Worm (Caenorhabditis elegans): ENCODE data around the gene daf-18.
A peak's percentile ranks its signal among the peaks of the same experiment; 100 is the strongest.

daf-18 gene

ce11 chrIV:386576-386975 lies 38.4 kb downstream of the daf-18 start, which contains the start of gene T07A9.14:
Gene T07A9.14 (plus strand): TSS chrIV:386699.
- TF ChIP-seq ctbp-1 (GFP tag; IDR thresholded peaks at IDR 0.05) (peak; percentile 41), daf-8 (GFP tag; IDR thresholded peaks at IDR 0.05) (no peak), zip-11 (GFP tag; IDR thresholded peaks at IDR 0.05) (no peak), zag-1 (tag; optimal IDR thresholded peaks at IDR 0.05) (no peak), dve-1 (tag; optimal IDR thresholded peaks at IDR 0.05; ENCODE audit: insufficient read depth) (no peak), mxl-2 (GFP tag; conservative IDR thresholded peaks at IDR 0.05) (no peak), egl-27 (tag; optimal IDR thresholded peaks at IDR 0.05) (no peak), zfp-3 (GFP tag; conservative IDR thresholded peaks at IDR 0.05) (no peak), saeg-2 (GFP tag; IDR thresholded peaks at IDR 0.05) (no peak), mdl-1 (tag; optimal IDR thresholded peaks at IDR 0.05) (no peak), nhr-237 (tag; optimal IDR thresholded peaks at IDR 0.05) (no peak), ceh-62 (tag; optimal IDR thresholded peaks at IDR 0.05) (no peak), cey-2 (tag; optimal IDR thresholded peaks at IDR 0.05; ENCODE audit: borderline replicate concordance, insufficient read depth) (no peak), ceh-82 (tag; optimal IDR thresholded peaks at IDR 0.05) (no peak), nhr-28 (tag; optimal IDR thresholded peaks at IDR 0.05) (no peak), unc-39 (tag; optimal IDR thresholded peaks at IDR 0.05) (no peak), mep-1 (tag; optimal IDR thresholded peaks at IDR 0.05) (no peak), lin-29 (GFP tag; IDR thresholded peaks at IDR 0.05) (no peak), mxl-3 (GFP tag; optimal IDR thresholded peaks at IDR 0.05) (no peak), ceh-20 (GFP tag; IDR thresholded peaks at IDR 0.05) (no peak), ceh-44 (GFP tag; IDR thresholded peaks at IDR 0.05) (no peak), T20F7.1 (GFP tag; optimal IDR thresholded peaks at IDR 0.05) (no peak), snpc-4 (tag; optimal IDR thresholded peaks at IDR 0.05) (no peak), ztf-7 (tag; optimal IDR thresholded peaks at IDR 0.05) (no peak), Y5F2A.4 (GFP tag; optimal IDR thresholded peaks at IDR 0.05) (no peak), lim-7 (GFP tag; IDR thresholded peaks at IDR 0.05) (0 out of 2 replicates have a peak, but pooled peaks have one; percentile 4), tra-1 (GFP tag; IDR thresholded peaks at IDR 0.05) (no peak), R02D3.7 (tag; optimal IDR thresholded peaks at IDR 0.05) (no peak), nhr-76 (tag; optimal IDR thresholded peaks at IDR 0.05) (no peak), daf-12 (tag; optimal IDR thresholded peaks at IDR 0.05) (no peak), lin-15B (tag; optimal IDR thresholded peaks at IDR 0.05) (no peak), F26F4.8 (GFP tag; conservative IDR thresholded peaks at IDR 0.05) (no peak), lir-3 (tag; optimal IDR thresholded peaks at IDR 0.05) (no peak), lin-38 (GFP tag; IDR thresholded peaks at IDR 0.05) (peak; percentile 47; the same call in 1 of the 2 replicates), duxl-1 (tag; optimal IDR thresholded peaks at IDR 0.05; ENCODE audit: poor library complexity) (no peak), skn-1 (tag; optimal IDR thresholded peaks at IDR 0.05) (no peak), aha-1 (tag) (peak; percentile 98), set-16 (GFP tag; IDR thresholded peaks at IDR 0.05) (no peak), nhr-48 (tag; optimal IDR thresholded peaks at IDR 0.05) (no peak), nhr-102 (tag; optimal IDR thresholded peaks at IDR 0.05) (no peak), hlh-11 (tag; optimal IDR thresholded peaks at IDR 0.05) (no peak), daf-16 (GFP tag; optimal IDR thresholded peaks at IDR 0.05) (no peak), daf-16 (tag; optimal IDR thresholded peaks at IDR 0.05) (no peak), ZK546.5 (tag; optimal IDR thresholded peaks at IDR 0.05) (no peak), snpc-1.2 (GFP tag; IDR thresholded peaks at IDR 0.05) (peak; percentile 14; the same call in 1 of the 2 replicates), daf-19 (GFP tag; conservative IDR thresholded peaks at IDR 0.05) (no peak), pha-4 (GFP tag; IDR thresholded peaks at IDR 0.05) (no peak), pha-4 (tag; optimal IDR thresholded peaks at IDR 0.05) (no peak), rbr-2 (tag; optimal IDR thresholded peaks at IDR 0.05) (no peak), php-3 (GFP tag; IDR thresholded peaks at IDR 0.05) (no peak), ama-1 (optimal IDR thresholded peaks at IDR 0.05) (peak; percentile 58), F44E2.7 (GFP tag; IDR thresholded peaks at IDR 0.05) (no peak), lsy-2 (tag; optimal IDR thresholded peaks at IDR 0.05) (no peak), tag-97 (GFP tag; IDR thresholded peaks at IDR 0.05) (no peak)

Measured in whole organism, L4 larva.